Worm (Caenorhabditis elegans) whole organism, mixed stage, embryonic: ENCODE measurements around the gene T13C5.10.

Experiments
- M03D4.4 ChIP-seq: sonication (generic microtip); optimal IDR thresholded peaks from 2 replicates; lab custom pipeline; 2017; ENCODE audit warnings: mild to moderate bottlenecking, missing genetic modification characterization, missing compliant biosample characterization
- bed-3 ChIP-seq: fragments of 200-800 bp; sonication (Bioruptor generic); optimal IDR thresholded peaks from 3 replicates; lab custom pipeline; 2018; ENCODE audit warnings: mild to moderate bottlenecking, missing genetic modification characterization, moderate library complexity, missing compliant biosample characterization
- blmp-1 ChIP-seq: fragments of 150-350 bp; optimal IDR thresholded peaks from 2 replicates; lab custom pipeline; 2014; ENCODE audit warnings: missing biosample characterization, missing genetic modification characterization
- ceh-39 ChIP-seq: fragments of 150-350 bp; optimal IDR thresholded peaks from 2 replicates; lab custom pipeline; 2014; ENCODE audit warnings: missing biosample characterization, missing genetic modification characterization
- ceh-43 ChIP-seq: fragments of 200-800 bp; sonication (Bioruptor generic); optimal IDR thresholded peaks from 2 replicates; lab custom pipeline; 2018; ENCODE audit warnings: mild to moderate bottlenecking, missing genetic modification characterization, moderate library complexity, missing compliant biosample characterization
- ceh-83 ChIP-seq: fragments of 200-800 bp; sonication (Bioruptor generic); optimal IDR thresholded peaks from 2 replicates; lab custom pipeline; 2018; ENCODE audit warnings: mild to moderate bottlenecking, missing genetic modification characterization, missing compliant biosample characterization
- ces-1 ChIP-seq: fragments of 150-350 bp; optimal IDR thresholded peaks from 2 replicates; lab custom pipeline; 2014; ENCODE audit warnings: missing biosample characterization, missing genetic modification reagents, missing genetic modification characterization
- cnd-1 ChIP-seq: fragments of 200-800 bp; sonication (Bioruptor generic); optimal IDR thresholded peaks from 2 replicates; lab custom pipeline; 2018; ENCODE audit warnings: mild to moderate bottlenecking, missing genetic modification characterization, missing compliant biosample characterization
- drap-1 ChIP-seq: fragments of 200-800 bp; sonication (Bioruptor generic); optimal IDR thresholded peaks from 3 replicates; lab custom pipeline; 2018; ENCODE audit warnings: mild to moderate bottlenecking, missing genetic modification characterization, missing compliant biosample characterization
- elt-1 ChIP-seq: sonication (generic microtip); optimal IDR thresholded peaks from 2 replicates; lab custom pipeline; 2017; ENCODE audit warnings: missing genetic modification characterization, mild to moderate bottlenecking, missing compliant biosample characterization, antibody characterized with exemption, moderate library complexity, borderline replicate concordance; ENCODE audit not compliant: insufficient read depth
- elt-3 ChIP-seq: fragments of 150-350 bp; optimal IDR thresholded peaks from 2 replicates; lab custom pipeline; 2014; ENCODE audit warnings: missing biosample characterization, missing genetic modification characterization
- flh-1 ChIP-seq: fragments of 200-800 bp; sonication (Bioruptor generic); optimal IDR thresholded peaks from 2 replicates; lab custom pipeline; 2018; ENCODE audit warnings: mild to moderate bottlenecking, missing genetic modification characterization, moderate library complexity, missing compliant biosample characterization
- ham-2 ChIP-seq: fragments of 200-800 bp; sonication (Bioruptor generic); optimal IDR thresholded peaks from 2 replicates; lab custom pipeline; 2018; ENCODE audit warnings: mild to moderate bottlenecking, missing genetic modification characterization, missing compliant biosample characterization
- hlh-1 ChIP-seq: fragments of 150-350 bp; optimal IDR thresholded peaks from 2 replicates; lab custom pipeline; 2014; ENCODE audit warnings: missing biosample characterization, missing genetic modification reagents, missing genetic modification characterization
- lin-13 ChIP-seq: fragments of 150-350 bp; optimal IDR thresholded peaks from 2 replicates; lab custom pipeline; 2014; ENCODE audit warnings: missing biosample characterization, missing genetic modification characterization
- lin-32 ChIP-seq: fragments of 200-800 bp; sonication (Bioruptor generic); optimal IDR thresholded peaks from 2 replicates; lab custom pipeline; 2018; ENCODE audit warnings: mild to moderate bottlenecking, missing genetic modification characterization, missing compliant biosample characterization
- lsy-2 ChIP-seq: fragments of 150-350 bp; optimal IDR thresholded peaks from 2 replicates; lab custom pipeline; 2014; ENCODE audit warnings: missing biosample characterization, missing genetic modification characterization
- mab-5 ChIP-seq: fragments of 150-350 bp; optimal IDR thresholded peaks from 2 replicates; lab custom pipeline; 2014; ENCODE audit warnings: missing biosample characterization, missing genetic modification characterization
- mep-1 ChIP-seq: fragments of 150-350 bp; optimal IDR thresholded peaks from 2 replicates; lab custom pipeline; 2017; ENCODE audit warnings: missing biosample characterization, missing genetic modification reagents, missing genetic modification characterization, inconsistent platforms
- mls-2 ChIP-seq: sonication (generic microtip); optimal IDR thresholded peaks from 2 replicates; lab custom pipeline; 2016; ENCODE audit warnings: mild to moderate bottlenecking, missing genetic modification characterization, moderate library complexity, missing compliant biosample characterization
- nhr-12 ChIP-seq: fragments of 150-350 bp; optimal IDR thresholded peaks from 2 replicates; lab custom pipeline; 2014; ENCODE audit warnings: missing biosample characterization, missing genetic modification characterization
- nhr-2 ChIP-seq: fragments of 150-350 bp; optimal IDR thresholded peaks from 2 replicates; lab custom pipeline; 2014; ENCODE audit warnings: missing biosample characterization, missing genetic modification characterization
- nhr-237 ChIP-seq: fragments of 150-350 bp; optimal IDR thresholded peaks from 2 replicates; lab custom pipeline; 2014; ENCODE audit warnings: missing biosample characterization, missing genetic modification characterization
- nhr-28 ChIP-seq: fragments of 150-350 bp; optimal IDR thresholded peaks from 2 replicates; lab custom pipeline; 2014; ENCODE audit warnings: missing biosample characterization, missing genetic modification characterization
- nhr-76 ChIP-seq: sonication (generic microtip); optimal IDR thresholded peaks from 2 replicates; lab custom pipeline; 2017; ENCODE audit warnings: missing biosample characterization, missing genetic modification characterization
- pha-4 ChIP-seq: fragments of 150-350 bp; optimal IDR thresholded peaks from 2 replicates; lab custom pipeline; 2018; ENCODE audit warnings: missing biosample characterization, missing genetic modification reagents, missing genetic modification characterization
- sem-2 ChIP-seq: fragments of 200-800 bp; sonication (Bioruptor generic); optimal IDR thresholded peaks from 2 replicates; lab custom pipeline; 2018; ENCODE audit warnings: mild to moderate bottlenecking, missing genetic modification characterization, missing compliant biosample characterization
- snpc-4 ChIP-seq: fragments of 150-350 bp; optimal IDR thresholded peaks from 2 replicates; lab custom pipeline; 2014; ENCODE audit warnings: missing biosample characterization, missing genetic modification characterization
- sptf-1 ChIP-seq: sonication (generic microtip); optimal IDR thresholded peaks from 2 replicates; lab custom pipeline; 2017; ENCODE audit warnings: mild to moderate bottlenecking, missing genetic modification characterization, moderate library complexity, missing compliant biosample characterization
- tbx-8 ChIP-seq: fragments of 200-800 bp; sonication (Bioruptor generic); optimal IDR thresholded peaks from 2 replicates; lab custom pipeline; 2018; ENCODE audit warnings: mild to moderate bottlenecking, missing genetic modification characterization, moderate library complexity, missing compliant biosample characterization
- unc-120 ChIP-seq: sonication (generic microtip); optimal IDR thresholded peaks from 2 replicates; lab custom pipeline; 2017; ENCODE audit warnings: missing genetic modification characterization, missing compliant biosample characterization; ENCODE audit not compliant: poor library complexity, severe bottlenecking
- unc-39 ChIP-seq: fragments of 150-350 bp; optimal IDR thresholded peaks from 2 replicates; lab custom pipeline; 2014; ENCODE audit warnings: missing biosample characterization, missing genetic modification characterization
- unc-62 ChIP-seq: fragments of 150-350 bp; optimal IDR thresholded peaks from 2 replicates; lab custom pipeline; 2014; ENCODE audit warnings: missing biosample characterization, missing genetic modification reagents, missing genetic modification characterization
- zip-8 ChIP-seq: fragments of 150-350 bp; optimal IDR thresholded peaks from 2 replicates; lab custom pipeline; 2014; ENCODE audit warnings: missing biosample characterization, missing genetic modification characterization
- ztf-11 ChIP-seq: fragments of 150-350 bp; optimal IDR thresholded peaks from 2 replicates; lab custom pipeline; 2014; ENCODE audit warnings: missing biosample characterization, missing genetic modification characterization

The T13C5.10 gene

ce11 chrX:6208463-6208862, 20.5 kb downstream of the T13C5.10 start, which contains the start of gene C14F11.7:
C14F11.7 (minus strand) TSS chrX:6208563.
- TF ChIP-seq elt-1 (tag; lab: Kevin White, UChicago) (no peak), flh-1 (GFP tag; lab: Kevin White, UChicago) (no peak), lsy-2 (tag; lab: Kevin White, UChicago) (no peak), tbx-8 (no peak), mls-2 (tag; lab: Kevin White, UChicago) (no peak)
- TF ChIP-seq, all 35 proteins: peak for 0

ce11 chrX:6211322-6211820, 23.4 kb downstream of the T13C5.10 start:
- TF ChIP-seq ces-1 = peak; percentile 88
- no peak for TF ChIP-seq tbx-8
- peak; percentile 55 for TF ChIP-seq ceh-43 (GFP tag; lab: Kevin White, UChicago)

- TF ChIP-seq lin-32 (GFP tag; lab: Kevin White, UChicago) = no peak
- no peak for TF ChIP-seq ceh-39 (tag; lab: Kevin White, UChicago)
- no peak for TF ChIP-seq nhr-76 (tag; lab: Kevin White, UChicago)
- TF ChIP-seq nhr-28 = no peak
- TF ChIP-seq lsy-2 (tag; lab: Kevin White, UChicago) = no peak
- TF ChIP-seq elt-3 (tag; lab: Kevin White, UChicago) = no peak
- TF ChIP-seq ztf-11 (tag; lab: Kevin White, UChicago) = no peak
- TF ChIP-seq pha-4 (tag; lab: Kevin White, UChicago) = no peak
- TF ChIP-seq nhr-237 (tag; lab: Kevin White, UChicago) = no peak
- no peak for TF ChIP-seq drap-1 (GFP tag; lab: Kevin White, UChicago)
- TF ChIP-seq tbx-8 = no peak
- TF ChIP-seq ces-1 = no peak
- TF ChIP-seq unc-39 = no peak
- no peak for TF ChIP-seq mep-1 (tag; lab: Kevin White, UChicago)
- TF ChIP-seq ham-2 (GFP tag; lab: Kevin White, UChicago) = no peak
- TF ChIP-seq cnd-1 (tag; lab: Kevin White, UChicago) = no peak
- no peak for TF ChIP-seq elt-1 (tag; lab: Kevin White, UChicago)
Observed at ce11 chrX:6216551-6216950, 28.6 kb downstream of the T13C5.10 start, which contains the start of gene lrch-1. lrch-1 (minus strand) TSS chrX:6216651.

- TF ChIP-seq unc-39 = no peak
- no peak for TF ChIP-seq zip-8
- no peak for TF ChIP-seq nhr-76 (tag; lab: Kevin White, UChicago)
- peak; percentile 33 for TF ChIP-seq unc-120 (tag; lab: Kevin White, UChicago)
- no peak for TF ChIP-seq pha-4 (tag; lab: Kevin White, UChicago)
- no peak for TF ChIP-seq tbx-8
- no peak for TF ChIP-seq ztf-11 (tag; lab: Kevin White, UChicago)
- peak; percentile 56 for TF ChIP-seq bed-3 (GFP tag; lab: Kevin White, UChicago)
- TF ChIP-seq M03D4.4 (tag; lab: Kevin White, UChicago) = peak; percentile 55
- no peak for TF ChIP-seq elt-3 (tag; lab: Kevin White, UChicago)
- TF ChIP-seq blmp-1 (tag; lab: Kevin White, UChicago) = no peak
- no peak for TF ChIP-seq nhr-237 (tag; lab: Kevin White, UChicago)
- peak; percentile 18 for TF ChIP-seq mep-1 (tag; lab: Kevin White, UChicago)
- TF ChIP-seq ceh-43 (GFP tag; lab: Kevin White, UChicago) = peak; percentile 20
- no peak for TF ChIP-seq sem-2 (GFP tag; lab: Kevin White, UChicago)
- TF ChIP-seq lsy-2 (tag; lab: Kevin White, UChicago) = no peak
- peak; percentile 7 for TF ChIP-seq ces-1
- no peak for TF ChIP-seq nhr-2
- no peak for TF ChIP-seq elt-1 (tag; lab: Kevin White, UChicago)
- peak; percentile 82 for TF ChIP-seq sptf-1 (tag; lab: Kevin White, UChicago)
- TF ChIP-seq nhr-28 = no peak
- peak; percentile 5 for TF ChIP-seq hlh-1 (tag; lab: Kevin White, UChicago)
- peak; percentile 40 for TF ChIP-seq cnd-1 (tag; lab: Kevin White, UChicago)
- TF ChIP-seq flh-1 (GFP tag; lab: Kevin White, UChicago) = no peak
- no peak for TF ChIP-seq nhr-12
- no peak for TF ChIP-seq ham-2 (GFP tag; lab: Kevin White, UChicago)
- TF ChIP-seq ceh-83 (GFP tag; lab: Kevin White, UChicago) = peak; percentile 72
- peak; percentile 29 for TF ChIP-seq lin-32 (GFP tag; lab: Kevin White, UChicago)
- TF ChIP-seq snpc-4 (tag; lab: Kevin White, UChicago) = no peak
- TF ChIP-seq drap-1 (GFP tag; lab: Kevin White, UChicago) = peak; percentile 68
- TF ChIP-seq lin-13 (tag; lab: Kevin White, UChicago) = peak; percentile 21
- peak; percentile 57 for TF ChIP-seq mls-2 (tag; lab: Kevin White, UChicago)
- no peak for TF ChIP-seq unc-62 (GFP tag; lab: Kevin White, UChicago)
- TF ChIP-seq mab-5 (tag; lab: Kevin White, UChicago) = no peak
- TF ChIP-seq ceh-39 (tag; lab: Kevin White, UChicago) = no peak
Observed at ce11 chrX:6219892-6220291, 31.9 kb downstream of the T13C5.10 start.
